Worm (Caenorhabditis elegans) whole organism, L4 larva: ENCODE results near the gene clh-3.
A peak's percentile ranks its signal among the peaks of the same experiment; 100 is the strongest.

Source experiments
- D1046.2 ChIP-seq: fragments of 200-800 bp; sonication (Bioruptor generic); IDR thresholded peaks from 2 replicates; pipeline ENCODE4 v1.3.6; 2022; ENCODE audit warnings: missing genetic modification characterization, missing compliant biosample characterization
- F37D6.2 ChIP-seq: sonication (generic microtip); optimal IDR thresholded peaks from 2 replicates; lab custom pipeline; 2016; ENCODE audit warnings: mild to moderate bottlenecking, missing genetic modification characterization, missing compliant biosample characterization
- R02D3.7 ChIP-seq: fragments of 150-350 bp; sonication (generic microtip); optimal IDR thresholded peaks from 3 replicates; lab custom pipeline; 2014; ENCODE audit warnings: missing biosample characterization, missing genetic modification characterization
- T20F7.1 ChIP-seq: fragments of 200-800 bp; sonication (Bioruptor generic); optimal IDR thresholded peaks from 2 replicates; lab custom pipeline; 2018; ENCODE audit warnings: mild to moderate bottlenecking, missing genetic modification characterization, missing compliant biosample characterization
- Y75B8A.6 ChIP-seq: fragments of 200-800 bp; sonication (Bioruptor generic); IDR thresholded peaks from 2 replicates; pipeline ENCODE4 v1.3.6; 2022; ENCODE audit warnings: missing genetic modification reagents, missing genetic modification characterization, missing compliant biosample characterization
- ZK546.5 ChIP-seq, 2 experiments: sonication (generic microtip); optimal IDR thresholded peaks; 2 replicates each; lab custom pipeline; 2017; ENCODE audit warnings: missing biosample characterization in 2 of 2, missing genetic modification characterization in 2 of 2
- aha-1 ChIP-seq: fragments of 150-350 bp; peaks from one replicate; lab custom pipeline; 2014; ENCODE audit warnings: missing biosample characterization, missing genetic modification characterization
- aly-2 ChIP-seq: sonication (generic microtip); optimal IDR thresholded peaks from 2 replicates; lab custom pipeline; 2018; ENCODE audit warnings: missing biosample characterization, missing genetic modification characterization
- ama-1 ChIP-seq: fragments of 150-350 bp; optimal IDR thresholded peaks from 2 replicates; lab custom pipeline; 2014; ENCODE audit warnings: inconsistent platforms, mixed read lengths
- attf-4 ChIP-seq: sonication (generic microtip); optimal IDR thresholded peaks from 3 replicates; lab custom pipeline; 2017; ENCODE audit warnings: missing biosample characterization, missing genetic modification characterization
- ceh-28 ChIP-seq: fragments of 150-350 bp; optimal IDR thresholded peaks from 2 replicates; lab custom pipeline; 2014; ENCODE audit warnings: missing biosample characterization, missing genetic modification reagents, missing genetic modification characterization
- ceh-44 ChIP-seq: fragments of 200-800 bp; sonication (Bioruptor generic); IDR thresholded peaks from 2 replicates; pipeline ENCODE4 v1.3.6; 2022; ENCODE audit warnings: missing genetic modification reagents, missing genetic modification characterization, missing compliant biosample characterization
- ceh-62 ChIP-seq: sonication (generic microtip); optimal IDR thresholded peaks from 2 replicates; lab custom pipeline; 2017; ENCODE audit warnings: missing biosample characterization, missing genetic modification characterization
- ceh-82 ChIP-seq: sonication (generic microtip); optimal IDR thresholded peaks from 2 replicates; lab custom pipeline; 2017; ENCODE audit warnings: missing biosample characterization, missing genetic modification characterization
- ctbp-1 ChIP-seq: fragments of 200-800 bp; sonication (Bioruptor generic); IDR thresholded peaks from 2 replicates; pipeline ENCODE4 v1.3.6; 2022; ENCODE audit warnings: missing genetic modification reagents, missing genetic modification characterization, missing compliant biosample characterization
- dpl-1 ChIP-seq: fragments of 150-350 bp; optimal IDR thresholded peaks from 2 replicates; lab custom pipeline; 2014; ENCODE audit warnings: missing biosample characterization, missing genetic modification reagents, missing genetic modification characterization
- egl-27 ChIP-seq: sonication (generic microtip); optimal IDR thresholded peaks from 3 replicates; lab custom pipeline; 2017; ENCODE audit warnings: missing biosample characterization, missing genetic modification reagents, missing genetic modification characterization
- fkh-10 ChIP-seq: fragments of 150-350 bp; optimal IDR thresholded peaks from 2 replicates; lab custom pipeline; 2014; ENCODE audit warnings: missing biosample characterization, missing genetic modification reagents, missing genetic modification characterization
- hif-1 ChIP-seq, 2 experiments: sonication (generic microtip); optimal IDR thresholded peaks; 2 replicates each; lab custom pipeline; 2016 to 2017; ENCODE audit warnings: missing compliant biosample characterization in 2 of 2, missing genetic modification characterization in 2 of 2, missing genetic modification reagents in 2 of 2, missing genotype in 2 of 2, mild to moderate bottlenecking in 1 of 2
- hlh-30 ChIP-seq: sonication (generic microtip); optimal IDR thresholded peaks from 2 replicates; lab custom pipeline; 2017; ENCODE audit warnings: antibody characterized with exemption, mild to moderate bottlenecking, missing genetic modification characterization, missing compliant biosample characterization; ENCODE audit not compliant: insufficient read depth
- jun-1 ChIP-seq: fragments of 150-350 bp; optimal IDR thresholded peaks from 2 replicates; lab custom pipeline; 2014; ENCODE audit warnings: missing biosample characterization, missing genetic modification reagents, missing genetic modification characterization
- lim-7 ChIP-seq: fragments of 200-800 bp; sonication (Bioruptor generic); IDR thresholded peaks from 2 replicates; pipeline ENCODE4 v1.3.6; 2022; ENCODE audit warnings: missing genetic modification characterization, missing compliant biosample characterization
- lin-1 ChIP-seq: fragments of 200-800 bp; sonication (Bioruptor generic); IDR thresholded peaks from 2 replicates; pipeline ENCODE4 v1.3.6; 2022; ENCODE audit warnings: missing genetic modification reagents, missing genetic modification characterization, missing compliant biosample characterization
- lin-29 ChIP-seq: fragments of 200-800 bp; sonication (Bioruptor generic); IDR thresholded peaks from 2 replicates; pipeline ENCODE4 v1.3.6; 2022; ENCODE audit warnings: missing genetic modification reagents, missing genetic modification characterization, missing compliant biosample characterization
- lin-38 ChIP-seq: fragments of 200-800 bp; sonication (Bioruptor generic); IDR thresholded peaks from 2 replicates; pipeline ENCODE4 v1.3.6; 2022; ENCODE audit warnings: missing genetic modification reagents, missing genetic modification characterization, missing compliant biosample characterization
- mes-2 ChIP-seq: sonication (generic microtip); optimal IDR thresholded peaks from 2 replicates; lab custom pipeline; 2016; ENCODE audit warnings: missing genotype, mild to moderate bottlenecking, missing genetic modification characterization, missing compliant biosample characterization; ENCODE audit not compliant: poor library complexity, severe bottlenecking
- mxl-3 ChIP-seq: fragments of 200-800 bp; sonication (Bioruptor generic); optimal IDR thresholded peaks from 2 replicates; lab custom pipeline; 2018; ENCODE audit warnings: mild to moderate bottlenecking, missing genetic modification characterization, missing compliant biosample characterization
- nhr-10 ChIP-seq: fragments of 150-350 bp; optimal IDR thresholded peaks from 2 replicates; lab custom pipeline; 2014; ENCODE audit warnings: missing biosample characterization, missing genetic modification characterization
- nhr-111 ChIP-seq: fragments of 200-800 bp; sonication (Bioruptor generic); optimal IDR thresholded peaks from 2 replicates; lab custom pipeline; 2018; ENCODE audit warnings: mild to moderate bottlenecking, missing genetic modification characterization, missing compliant biosample characterization
- nhr-237 ChIP-seq: sonication (generic microtip); optimal IDR thresholded peaks from 2 replicates; lab custom pipeline; 2017; ENCODE audit warnings: missing biosample characterization, missing genetic modification characterization
- nhr-25 ChIP-seq: sonication (generic microtip); optimal IDR thresholded peaks from 2 replicates; lab custom pipeline; 2017; ENCODE audit warnings: missing genetic modification characterization, mild to moderate bottlenecking, missing compliant biosample characterization, antibody characterized with exemption, moderate library complexity, borderline replicate concordance; ENCODE audit not compliant: insufficient read depth
- nhr-42 ChIP-seq: fragments of 200-800 bp; sonication (Bioruptor generic); IDR thresholded peaks from 2 replicates; pipeline ENCODE4 v1.3.6; 2022; ENCODE audit warnings: missing genetic modification characterization, missing compliant biosample characterization
- nhr-76 ChIP-seq: fragments of 150-350 bp; optimal IDR thresholded peaks from 2 replicates; lab custom pipeline; 2014; ENCODE audit warnings: missing biosample characterization, missing genetic modification characterization
- pqm-1 ChIP-seq: sonication (generic microtip); optimal IDR thresholded peaks from 2 replicates; lab custom pipeline; 2017; ENCODE audit warnings: missing biosample characterization, missing genetic modification characterization
- rbr-2 ChIP-seq: sonication (generic microtip); optimal IDR thresholded peaks from 2 replicates; lab custom pipeline; 2016; ENCODE audit warnings: missing genotype, missing genetic modification characterization, missing compliant biosample characterization
- saeg-2 ChIP-seq: fragments of 200-800 bp; sonication (Bioruptor generic); IDR thresholded peaks from 2 replicates; pipeline ENCODE4 v1.3.6; 2022; ENCODE audit warnings: missing genetic modification reagents, missing genetic modification characterization, missing compliant biosample characterization
- skn-1 ChIP-seq: fragments of 150-350 bp; optimal IDR thresholded peaks from 2 replicates; lab custom pipeline; 2014; ENCODE audit warnings: missing biosample characterization, missing genetic modification characterization
- snpc-1.2 ChIP-seq: fragments of 200-800 bp; sonication (Bioruptor generic); IDR thresholded peaks from 2 replicates; pipeline ENCODE4 v1.3.6; 2022; ENCODE audit warnings: missing genetic modification reagents, missing genetic modification characterization, missing compliant biosample characterization
- snpc-4 ChIP-seq: fragments of 150-350 bp; optimal IDR thresholded peaks from 2 replicates; lab custom pipeline; 2014; ENCODE audit warnings: missing biosample characterization, missing genetic modification characterization
- spr-1 ChIP-seq: sonication (generic microtip); optimal IDR thresholded peaks from 2 replicates; lab custom pipeline; 2016; ENCODE audit warnings: mild to moderate bottlenecking, missing genetic modification characterization, missing compliant biosample characterization
- spr-3 ChIP-seq: fragments of 200-800 bp; sonication (Bioruptor generic); optimal IDR thresholded peaks from 2 replicates; lab custom pipeline; 2018; ENCODE audit warnings: mild to moderate bottlenecking, missing genetic modification characterization, missing compliant biosample characterization
- unc-62 ChIP-seq, 3 experiments: fragments of 150-350 bp in 1 of 3; sonication (generic microtip); optimal IDR thresholded peaks in 2 of 3; peaks in 1 of 3; 1 replicate in 1 of 3; 2 replicates in 2 of 3; lab custom pipeline; 2014 to 2017; ENCODE audit warnings: missing biosample characterization in 3 of 3, missing genetic modification characterization in 3 of 3, missing genetic modification reagents in 3 of 3, missing genotype in 1 of 3
- vab-7 ChIP-seq: fragments of 200-800 bp; sonication (Bioruptor generic); IDR thresholded peaks from 2 replicates; pipeline ENCODE4 v1.3.6; 2022; ENCODE audit warnings: missing genetic modification reagents, missing genetic modification characterization, missing compliant biosample characterization
- zfp-3 ChIP-seq: fragments of 200-800 bp; sonication (Bioruptor generic); conservative IDR thresholded peaks from 2 replicates; pipeline ENCODE4 v1.3.6; 2022; ENCODE audit warnings: missing genetic modification reagents, missing genetic modification characterization, missing compliant biosample characterization
- ztf-7 ChIP-seq: fragments of 150-350 bp; optimal IDR thresholded peaks from 2 replicates; lab custom pipeline; 2014; ENCODE audit warnings: missing biosample characterization, missing genetic modification characterization

The clh-3 gene

ce11 chrII:7195541-7195940 lies 30.2 kb downstream of the clh-3 start, which contains the start of gene acdh-12:
TSS of gene acdh-12 (minus strand) at chrII:7195641.
- no peak for TF ChIP-seq skn-1 (tag; lab: Kevin White, UChicago)
- TF ChIP-seq mxl-3, result no peak
- TF ChIP-seq hlh-30 (tag; lab: Kevin White, UChicago), result no peak
- no peak for TF ChIP-seq dpl-1
- TF ChIP-seq nhr-10, result no peak
- TF ChIP-seq lin-1 (GFP tag; lab: Robert Waterston, UW), result no peak
- TF ChIP-seq egl-27 (tag; lab: Kevin White, UChicago), result no peak
- no peak for TF ChIP-seq spr-3 (GFP tag; lab: Kevin White, UChicago)
- TF ChIP-seq nhr-111 (GFP tag; lab: Kevin White, UChicago), result no peak
- no peak for TF ChIP-seq T20F7.1
- TF ChIP-seq Y75B8A.6, result no peak
- no peak for TF ChIP-seq rbr-2
- TF ChIP-seq D1046.2 (GFP tag; lab: Robert Waterston, UW), result no peak
- no peak for TF ChIP-seq nhr-76 (tag; lab: Kevin White, UChicago)
- TF ChIP-seq fkh-10 (GFP tag; lab: Kevin White, UChicago), result no peak
- no peak for TF ChIP-seq ama-1

ce11 chrII:7189120-7189519 lies 36.6 kb downstream of the clh-3 start, which contains the start of gene E04F6.4:
TSS of gene E04F6.4 (plus strand) at chrII:7189420.
- TF ChIP-seq attf-4 (tag; lab: Kevin White, UChicago), result no peak

ce11 chrII:7187110-7187509 lies 38.6 kb downstream of the clh-3 start, which contains the start of gene C27H5.6:
TSS of gene C27H5.6 (minus strand) at chrII:7187210.
- TF ChIP-seq R02D3.7 (tag; lab: Kevin White, UChicago), result no peak
- no peak for TF ChIP-seq ZK546.5 (tag; optimal IDR thresholded peaks at IDR 0.05; lab: Kevin White, UChicago)
- TF ChIP-seq mes-2 (tag; lab: Kevin White, UChicago), result no peak
- TF ChIP-seq nhr-42 (GFP tag; lab: Robert Waterston, UW), result no peak

DNA sequence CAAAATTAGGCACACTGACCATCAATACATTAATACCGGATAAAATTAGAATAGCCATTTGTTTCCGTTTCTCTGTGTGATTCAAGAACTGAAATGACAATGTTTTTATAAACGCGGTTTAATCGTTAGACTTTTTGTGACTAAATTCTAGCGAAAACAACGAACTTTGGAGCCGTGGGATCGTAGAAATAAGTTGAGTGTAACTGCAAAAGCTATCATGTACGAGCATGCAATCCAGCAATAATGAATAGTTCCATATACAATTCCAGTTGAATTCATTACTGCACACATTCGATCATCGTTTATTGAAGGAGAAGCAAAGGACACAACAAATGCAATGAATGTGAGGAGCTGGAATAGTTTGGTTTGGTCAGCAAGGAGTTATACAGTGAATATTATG lies 39.6 kb downstream of the clh-3 start:
- peak; percentile 26 for TF ChIP-seq aha-1
- TF ChIP-seq zfp-3, result no peak
- TF ChIP-seq ctbp-1 (GFP tag; lab: Robert Waterston, UW), result no peak
- TF ChIP-seq jun-1 (tag; lab: Kevin White, UChicago), result no peak
- TF ChIP-seq unc-62 (GFP tag; optimal IDR thresholded peaks at IDR 0.05 in 1 of 2; lab: Kevin White, UChicago), result peak in 1 of 2 experiments; percentile 97
- no peak for TF ChIP-seq unc-62 (tag; optimal IDR thresholded peaks at IDR 0.05; lab: Kevin White, UChicago)

- TF ChIP-seq ceh-44 (GFP tag; lab: Robert Waterston, UW) (peak; percentile 77), pqm-1 (tag; lab: Kevin White, UChicago) (no peak), saeg-2 (GFP tag; lab: Robert Waterston, UW) (peak; percentile 85), vab-7 (GFP tag; lab: Robert Waterston, UW) (peak; percentile 96), hif-1 (tag; optimal IDR thresholded peaks at IDR 0.05; lab: Kevin White, UChicago) (peak in 1 of 2 experiments; percentile 69), lim-7 (GFP tag; lab: Robert Waterston, UW) (peak; percentile 99), ztf-7 (tag; lab: Kevin White, UChicago) (peak; percentile 40), ceh-28 (tag; lab: Kevin White, UChicago) (no peak), snpc-4 (tag; lab: Kevin White, UChicago) (no peak), ceh-62 (tag; lab: Kevin White, UChicago) (no peak), nhr-25 (peak; percentile 15), egl-27 (tag; lab: Kevin White, UChicago) (no peak), spr-1 (peak; percentile 78), lin-38 (GFP tag; lab: Robert Waterston, UW) (peak; percentile 87), F37D6.2 (tag; lab: Kevin White, UChicago) (peak; percentile 68), lin-29 (GFP tag; lab: Robert Waterston, UW) (peak; percentile 70), ceh-82 (no peak), aly-2 (tag; lab: Kevin White, UChicago) (no peak), snpc-1.2 (GFP tag; lab: Robert Waterston, UW) (peak; percentile 86), nhr-237 (tag; lab: Kevin White, UChicago) (no peak)
Measured at ce11 chrII:7183493-7184272, 42.0 kb downstream of the clh-3 start, which contains the start of gene pdl-1. TSS of gene pdl-1 (plus strand) at chrII:7183801.
